Fruit fly (Drosophila melanogaster): Measurements from ENCODE around the gene CG42554.

dm6 chr3L:841260-841659 is 5.8 kb downstream of the CG42554 start, which contains the start of the genes JMJD5 and Gr61a:
- TF ChIP-seq fd96Ca (GFP tag; IDR thresholded peaks at IDR 0.05) (no peak), CG17806 (tag; optimal IDR thresholded peaks at IDR 0.05) (no peak), CG8301 (tag; optimal IDR thresholded peaks at IDR 0.05) (no peak), CG10348 (GFP tag; IDR thresholded peaks at IDR 0.05) (no peak), CG12605 (GFP tag; IDR thresholded peaks at IDR 0.05) (no peak), CG8159 (tag; optimal IDR thresholded peaks at IDR 0.05) (no peak), CG34367 (tag; optimal IDR thresholded peaks at IDR 0.05) (no peak), CG15710 (tag; optimal IDR thresholded peaks at IDR 0.05) (no peak)

All from whole organism, pupa.